Fruit fly (Drosophila melanogaster): ENCODE measurements around the gene Keap1.

Keap1 gene

DNA sequence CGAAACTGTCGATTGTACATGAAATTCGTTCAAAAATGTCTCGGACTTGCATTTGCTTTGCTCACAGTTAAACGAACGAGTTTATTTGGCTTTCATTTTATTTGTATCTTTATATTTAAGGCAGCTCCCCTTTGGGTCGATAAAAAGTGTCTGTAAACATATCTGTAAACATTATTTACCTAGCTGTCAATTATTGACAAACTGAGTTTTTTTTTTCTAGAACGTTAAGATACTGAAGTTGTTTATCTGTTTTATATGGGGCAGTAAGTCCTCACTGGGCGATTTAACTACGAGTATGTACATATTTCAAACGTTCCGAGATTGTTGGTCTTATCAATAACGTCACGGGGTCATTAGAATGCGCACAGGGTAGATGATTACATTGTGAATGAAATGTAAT is 35.9 kb upstream of the Keap1 start (continued):
- no peak for TF ChIP-seq Hr78 (GFP tag; optimal IDR thresholded peaks at IDR 0.05)
- peak; percentile 3 for TF ChIP-seq Hnf4 (GFP tag; optimal IDR thresholded peaks at IDR 0.05)
- TF ChIP-seq brk (GFP tag; optimal IDR thresholded peaks at IDR 0.05): peak; percentile 24
- TF ChIP-seq rgr (GFP tag; optimal IDR thresholded peaks at IDR 0.05): no peak

DNA sequence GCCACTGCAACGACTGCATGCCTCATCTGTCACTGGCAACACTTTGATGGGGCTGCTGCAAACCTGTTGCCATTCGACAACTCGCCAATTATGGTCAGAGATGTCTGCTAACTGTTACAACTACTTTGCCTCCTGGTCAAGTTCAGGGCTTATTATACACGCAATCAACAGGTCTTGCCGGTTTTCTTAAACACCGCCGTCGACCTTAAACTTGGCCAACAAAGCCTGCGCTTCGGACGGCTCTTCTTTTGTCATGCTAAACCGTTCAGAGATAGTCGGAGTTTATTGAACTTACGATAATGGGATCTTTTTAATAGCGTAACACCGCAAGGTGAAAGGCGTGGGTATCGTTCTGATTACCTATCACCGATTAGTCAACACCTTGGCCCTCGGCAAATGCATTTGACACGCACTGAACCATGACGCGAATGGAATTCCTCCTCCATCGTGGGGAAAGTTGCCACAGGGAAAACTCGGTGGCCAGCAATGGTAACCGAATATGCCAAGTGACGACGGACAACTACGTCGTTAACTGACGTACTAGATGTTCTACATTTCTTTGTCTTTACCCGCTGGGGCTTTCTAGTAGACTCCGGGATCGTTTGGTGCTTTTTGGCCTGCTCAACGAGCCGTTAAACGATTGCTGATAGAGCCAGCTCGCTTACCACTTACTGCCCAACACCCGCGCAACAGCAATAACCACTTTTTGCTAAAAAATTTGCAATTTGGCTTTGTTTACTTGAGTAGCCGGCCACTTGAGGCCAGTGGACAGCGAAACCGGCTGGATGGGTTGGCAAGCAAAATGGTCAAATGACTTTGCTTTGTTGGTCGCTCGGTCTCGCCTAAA is 31.4 kb upstream of the Keap1 start:
- peak; percentile 35 for TF ChIP-seq Vsx2 (GFP tag; optimal IDR thresholded peaks at IDR 0.05; ENCODE audit: partially characterized antibody)
- TF ChIP-seq Dfd (GFP tag; optimal IDR thresholded peaks at IDR 0.05): no peak
- TF ChIP-seq Rel (GFP tag; optimal IDR thresholded peaks at IDR 0.05): no peak
- peak; percentile 62 for TF ChIP-seq Rel (tag; optimal IDR thresholded peaks at IDR 0.05)
- TF ChIP-seq psq (GFP tag; optimal IDR thresholded peaks at IDR 0.05): no peak
- TF ChIP-seq OdsH (GFP tag; optimal IDR thresholded peaks at IDR 0.05): no peak
- no peak for TF ChIP-seq CG9705 (GFP tag; optimal IDR thresholded peaks at IDR 0.05)
- no peak for TF ChIP-seq lola (GFP tag; optimal IDR thresholded peaks at IDR 0.05)
- no peak for TF ChIP-seq dsf (GFP tag; optimal IDR thresholded peaks at IDR 0.05; ENCODE audit: borderline replicate concordance)
- TF ChIP-seq Jra (GFP tag; optimal IDR thresholded peaks at IDR 0.05): no peak
- TF ChIP-seq Hnf4 (GFP tag; optimal IDR thresholded peaks at IDR 0.05): no peak
- no peak for TF ChIP-seq Dif (GFP tag; optimal IDR thresholded peaks at IDR 0.05; ENCODE audit: partially characterized antibody)
- TF ChIP-seq fru (GFP tag; optimal IDR thresholded peaks at IDR 0.05): no peak
- TF ChIP-seq foxo (GFP tag; optimal IDR thresholded peaks at IDR 0.05): no peak
- no peak for TF ChIP-seq CG32264 (GFP tag; optimal IDR thresholded peaks at IDR 0.05)
- peak; percentile 58 for TF ChIP-seq h (GFP tag; optimal IDR thresholded peaks at IDR 0.05)
- no peak for TF ChIP-seq CrebA (GFP tag; optimal IDR thresholded peaks at IDR 0.05; ENCODE audit: borderline replicate concordance)

DNA sequence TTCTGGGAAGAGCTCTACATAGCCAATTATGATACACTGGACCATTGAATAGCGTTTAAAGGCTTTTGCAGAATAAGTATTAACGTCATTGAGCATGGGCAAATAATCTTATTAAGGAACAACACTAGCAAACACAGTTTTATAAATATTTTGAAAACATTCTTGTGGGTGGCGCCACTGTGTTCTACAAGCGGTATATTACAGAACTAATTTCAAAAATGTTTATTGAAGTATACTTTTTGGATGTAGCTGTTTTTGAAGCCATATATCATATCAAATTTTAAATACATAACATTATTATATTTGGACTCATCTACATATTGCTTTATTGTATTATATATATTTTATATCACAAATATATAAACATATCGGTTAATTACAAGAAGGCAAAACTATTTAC is 29.1 kb upstream of the Keap1 start:
- TF ChIP-seq psq (GFP tag; optimal IDR thresholded peaks at IDR 0.05) (no peak), Myc (optimal IDR thresholded peaks at IDR 0.05) (peak; percentile 58)

DNA sequence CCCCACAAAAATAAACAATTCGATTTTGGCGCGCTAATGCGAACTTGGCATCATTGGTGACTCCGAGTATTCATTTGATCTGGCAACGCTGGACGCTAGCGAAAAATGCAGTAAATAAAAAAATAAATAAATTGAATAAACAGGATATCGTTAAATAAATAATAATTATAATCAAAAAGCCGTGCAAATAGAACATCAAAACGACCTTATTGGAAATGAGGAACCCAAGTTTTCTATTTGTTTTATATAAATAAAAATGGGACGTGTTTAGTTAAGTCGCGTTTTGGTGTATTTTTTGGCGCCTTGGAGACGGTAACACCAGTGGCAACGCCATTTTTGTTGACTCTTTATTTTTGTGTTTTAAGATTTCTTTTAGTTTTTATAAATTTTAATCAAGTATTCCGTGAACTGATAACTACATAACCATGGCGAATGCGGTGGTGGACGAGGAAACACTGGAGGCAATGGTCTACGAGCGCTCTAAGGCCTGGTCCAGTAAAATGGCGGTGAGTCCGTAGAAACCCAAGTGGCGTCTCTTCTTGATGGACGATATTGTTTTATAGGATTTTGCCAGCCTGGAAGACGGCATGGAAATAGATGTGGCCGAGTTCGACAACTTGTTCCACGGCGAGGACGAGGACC is 8.4 kb upstream of the Keap1 start, which contains the start of gene cal1:
TSS of gene cal1 (plus strand) at position 304 of the 642 bp plus-strand sequence.
- TF ChIP-seq Rel (GFP tag; optimal IDR thresholded peaks at IDR 0.05): no peak
- peak; percentile 83 for TF ChIP-seq Rel (tag; optimal IDR thresholded peaks at IDR 0.05)
- TF ChIP-seq dl (GFP tag; optimal IDR thresholded peaks at IDR 0.05; ENCODE audit: insufficient read depth in 1 of 2, partially characterized antibody in 2 of 2): no peak
- peak; percentile 32 for TF ChIP-seq Dif (GFP tag; optimal IDR thresholded peaks at IDR 0.05; ENCODE audit: partially characterized antibody)

DNA sequence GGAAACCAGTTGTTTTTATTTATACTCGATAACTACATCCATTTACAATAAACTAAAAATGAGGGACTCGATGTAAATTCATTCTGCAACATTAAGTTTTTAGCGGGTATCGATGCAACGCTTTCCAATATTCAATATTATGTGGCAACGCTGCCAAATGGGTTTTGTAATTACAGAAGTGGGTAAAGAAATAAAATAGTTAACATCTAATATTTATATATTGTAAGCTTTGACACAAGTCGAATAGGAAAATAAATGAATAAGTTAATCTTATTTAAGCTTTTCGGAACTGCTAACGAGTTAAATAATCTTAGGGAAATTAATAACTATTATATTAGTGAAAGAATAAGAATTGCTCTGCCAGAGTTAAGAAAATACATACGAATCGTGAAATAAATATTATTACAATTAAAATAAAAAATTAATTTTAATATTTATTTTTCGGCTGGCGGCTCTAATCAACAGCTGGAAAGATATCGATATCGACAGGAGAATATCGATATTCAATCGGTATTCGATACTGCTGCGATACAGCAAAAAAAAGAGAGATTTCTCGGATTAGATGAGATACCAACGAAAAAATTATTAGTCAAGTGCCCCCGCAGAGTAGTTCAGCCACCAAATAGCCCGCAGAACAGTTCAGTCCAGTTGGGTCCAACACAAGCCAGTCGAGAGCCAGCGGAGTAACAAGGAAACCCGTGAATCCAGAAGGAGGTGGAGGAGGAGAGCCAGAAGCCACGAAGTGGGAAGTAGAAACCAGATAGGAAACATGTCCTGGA is 5.5 kb upstream of the Keap1 start, which contains the start of gene GckIII:
TSS of gene GckIII (plus strand) at position 485 of the 779 bp plus-strand sequence.
- no peak for TF ChIP-seq Rel (GFP tag; optimal IDR thresholded peaks at IDR 0.05)
- peak; percentile 5 for TF ChIP-seq Rel (tag; optimal IDR thresholded peaks at IDR 0.05)
- TF ChIP-seq CG9705 (GFP tag; optimal IDR thresholded peaks at IDR 0.05): no peak
- TF ChIP-seq Jra (GFP tag; optimal IDR thresholded peaks at IDR 0.05): no peak

DNA sequence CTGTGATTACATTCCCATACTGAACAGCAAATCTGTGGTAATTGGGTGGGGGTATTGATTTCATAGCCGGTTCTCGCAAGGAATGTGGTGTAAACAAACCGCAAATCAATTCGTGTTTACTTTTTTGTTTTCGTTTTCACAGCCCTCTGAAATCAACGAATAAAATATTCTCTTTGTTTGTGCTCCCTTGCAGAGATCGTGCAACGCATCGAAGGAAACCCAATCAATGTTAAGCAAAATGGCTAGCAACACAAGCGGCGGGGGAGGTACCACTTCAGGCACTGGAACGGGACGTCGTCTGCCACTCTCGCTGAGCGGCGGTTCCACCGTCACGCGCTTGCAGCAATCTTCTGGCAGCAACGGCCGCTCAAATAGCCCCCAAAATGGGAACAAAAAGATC is 2.7 kb upstream of the Keap1 start:
- TF ChIP-seq Hr78 (GFP tag; optimal IDR thresholded peaks at IDR 0.05) (no peak), Mio (GFP tag; optimal IDR thresholded peaks at IDR 0.05) (no peak), lola (GFP tag; optimal IDR thresholded peaks at IDR 0.05) (no peak), CG32264 (GFP tag; optimal IDR thresholded peaks at IDR 0.05) (no peak), CrebA (GFP tag; optimal IDR thresholded peaks at IDR 0.05; ENCODE audit: borderline replicate concordance) (no peak), Jra (GFP tag; optimal IDR thresholded peaks at IDR 0.05) (no peak), Rel (GFP tag; optimal IDR thresholded peaks at IDR 0.05) (no peak), Rel (tag; optimal IDR thresholded peaks at IDR 0.05) (no peak), pan (optimal IDR thresholded peaks at IDR 0.05) (no peak), Abd-B (GFP tag; optimal IDR thresholded peaks at IDR 0.05) (no peak), Hr83 (GFP tag; optimal IDR thresholded peaks at IDR 0.05; ENCODE audit: poor library complexity, severe bottlenecking) (no peak)
